Fruit fly (Drosophila melanogaster): ENCODE data around the gene mthl1.
A peak's percentile ranks its signal among the peaks of the same experiment; 100 is the strongest.

Gene mthl1

DNA sequence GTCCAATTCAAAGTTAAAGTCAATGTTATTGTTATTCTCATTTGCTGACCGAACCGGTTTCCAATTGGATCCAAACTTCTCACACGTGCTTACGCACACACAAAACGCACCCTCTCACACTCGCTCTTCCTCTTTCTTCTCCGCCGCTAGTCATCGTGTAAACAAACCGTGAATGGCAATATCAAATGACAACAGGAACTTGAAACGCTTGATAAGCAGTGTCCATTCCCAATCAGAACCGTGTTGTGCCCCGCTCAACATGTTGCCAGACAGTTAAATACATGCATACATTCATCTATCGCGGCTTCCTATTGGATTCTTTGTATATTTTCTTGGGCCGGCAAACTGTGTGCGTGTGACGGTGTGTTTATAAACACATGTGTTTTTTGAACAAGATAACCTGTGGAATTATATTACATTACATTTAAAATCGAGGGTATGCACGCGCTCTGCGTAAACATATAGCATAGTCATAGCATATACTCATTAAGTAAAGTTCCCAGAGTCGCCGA, 15.0 kb downstream of the mthl1 start:
- TF ChIP-seq CG11617 (GFP tag; optimal IDR thresholded peaks at IDR 0.05) (no peak), Clk (GFP tag; optimal IDR thresholded peaks at IDR 0.05) (no peak), CG7045 (GFP tag; optimal IDR thresholded peaks at IDR 0.05) (no peak), Mnt (GFP tag; optimal IDR thresholded peaks at IDR 0.05) (peak; percentile 96), ovo (GFP tag; optimal IDR thresholded peaks at IDR 0.05) (peak; percentile 73), cnc (optimal IDR thresholded peaks at IDR 0.05) (peak; percentile 43 to 44), Crg-1 (GFP tag; optimal IDR thresholded peaks at IDR 0.05) (no peak), pad (GFP tag; optimal IDR thresholded peaks at IDR 0.05) (peak; percentile 5), Hr96 (GFP tag; optimal IDR thresholded peaks at IDR 0.05) (no peak), CG33017 (tag; optimal IDR thresholded peaks at IDR 0.05) (no peak), cic (GFP tag; optimal IDR thresholded peaks at IDR 0.05) (peak; percentile 98), CG7101 (tag; optimal IDR thresholded peaks at IDR 0.05) (peak; percentile 4), CG12768 (GFP tag; optimal IDR thresholded peaks at IDR 0.05) (no peak), bab1 (GFP tag; optimal IDR thresholded peaks at IDR 0.05) (peak; percentile 9), kay (GFP tag; ENCODE audit: borderline replicate concordance) (no peak), toe (GFP tag; optimal IDR thresholded peaks at IDR 0.05) (no peak), CG5204 (GFP tag; optimal IDR thresholded peaks at IDR 0.05) (no peak), CG1620 (GFP tag; optimal IDR thresholded peaks at IDR 0.05) (no peak), CG14711 (tag; optimal IDR thresholded peaks at IDR 0.05) (no peak), tj (GFP tag; optimal IDR thresholded peaks at IDR 0.05) (peak; percentile 82)

DNA sequence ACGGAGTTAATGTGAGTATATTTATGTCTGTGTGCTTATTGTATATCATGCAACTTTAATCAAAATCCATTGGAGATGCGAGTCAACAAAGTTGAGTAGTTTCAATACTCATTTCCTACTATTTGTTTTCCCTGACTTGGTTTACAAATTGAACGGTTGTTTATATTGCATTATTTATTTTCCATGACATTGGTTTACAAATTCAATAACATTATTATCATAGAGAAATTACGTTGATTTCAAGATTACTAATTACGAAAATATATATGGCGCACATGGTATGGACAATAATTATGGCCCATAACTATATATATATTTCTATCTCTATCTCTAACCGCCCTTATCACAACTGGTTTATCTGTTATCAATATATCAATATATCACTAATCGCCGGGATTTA, 19.9 kb downstream of the mthl1 start:
- TF ChIP-seq bab1 (GFP tag; optimal IDR thresholded peaks at IDR 0.05), result no peak
- no peak for TF ChIP-seq cic (GFP tag; optimal IDR thresholded peaks at IDR 0.05)
- TF ChIP-seq Hr96 (GFP tag; optimal IDR thresholded peaks at IDR 0.05), result no peak
- TF ChIP-seq tj (GFP tag; optimal IDR thresholded peaks at IDR 0.05), result no peak
- no peak for TF ChIP-seq pad (GFP tag; optimal IDR thresholded peaks at IDR 0.05)
- TF ChIP-seq CG7045 (GFP tag; optimal IDR thresholded peaks at IDR 0.05), result no peak
- no peak for TF ChIP-seq cnc (optimal IDR thresholded peaks at IDR 0.05)
- no peak for TF ChIP-seq Clk (GFP tag; optimal IDR thresholded peaks at IDR 0.05)
- no peak for TF ChIP-seq CG12768 (GFP tag; optimal IDR thresholded peaks at IDR 0.05)

DNA sequence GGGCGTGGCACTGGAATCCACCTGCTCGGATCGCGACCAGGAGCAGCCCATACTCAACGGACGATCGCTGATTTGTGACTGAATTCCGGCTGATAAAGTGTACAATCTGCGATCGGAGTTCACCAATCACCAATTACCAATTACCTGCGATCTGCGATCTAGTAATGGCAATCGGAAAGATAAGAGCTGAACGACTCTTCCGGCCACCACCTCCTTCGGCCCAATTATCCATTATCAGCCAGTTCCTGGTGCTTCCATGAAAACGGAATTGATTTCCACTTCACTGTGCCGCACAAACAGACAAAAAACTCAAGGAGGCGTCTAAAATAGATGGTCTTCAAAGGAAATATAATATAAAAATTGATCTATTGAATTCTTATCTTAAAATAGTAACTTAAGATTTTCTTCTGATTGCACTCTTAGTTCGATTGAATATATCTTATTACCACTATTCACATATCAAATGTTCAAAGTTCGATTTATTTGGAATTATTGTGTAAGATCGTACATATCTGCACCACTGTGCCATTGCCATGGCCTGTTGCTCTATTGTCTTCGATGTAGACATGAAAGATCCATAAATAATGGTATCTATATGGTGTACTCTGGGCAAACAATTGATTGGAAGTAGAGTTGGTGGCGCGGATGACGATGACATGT, 23.8 kb downstream of the mthl1 start, which contains the start of gene CG15865:
TSS of gene CG15865 (minus strand) at position 51 of the 660 bp plus-strand sequence.
- TF ChIP-seq kay (GFP tag; ENCODE audit: borderline replicate concordance) (no peak), Hr96 (GFP tag; optimal IDR thresholded peaks at IDR 0.05) (peak; percentile 3), Clk (GFP tag; optimal IDR thresholded peaks at IDR 0.05) (no peak), tj (GFP tag; optimal IDR thresholded peaks at IDR 0.05) (no peak), CG1620 (GFP tag; optimal IDR thresholded peaks at IDR 0.05) (no peak), bab1 (GFP tag; optimal IDR thresholded peaks at IDR 0.05) (no peak)

DNA sequence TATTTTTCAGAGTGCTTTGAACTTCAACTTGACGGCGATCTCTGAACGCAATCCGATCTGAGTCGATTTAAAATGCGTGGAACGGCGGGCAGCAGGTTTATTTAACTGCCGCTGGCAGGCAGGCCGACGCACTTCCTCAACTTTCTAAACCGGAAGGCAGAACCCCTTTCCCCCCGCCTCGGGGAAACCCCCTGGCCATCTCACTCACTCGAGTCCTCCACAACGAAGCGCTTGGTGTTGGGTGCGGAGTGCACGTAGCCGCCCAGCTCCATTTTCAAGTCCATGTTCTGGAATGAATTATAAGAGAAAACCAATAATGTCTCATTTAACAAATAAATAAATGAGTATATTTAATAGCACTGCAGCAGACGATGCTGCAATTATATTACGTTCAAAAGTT, 29.1 kb downstream of the mthl1 start:
- TF ChIP-seq kay (GFP tag; ENCODE audit: borderline replicate concordance) (no peak), Clk (GFP tag; optimal IDR thresholded peaks at IDR 0.05) (no peak), toe (GFP tag; optimal IDR thresholded peaks at IDR 0.05) (no peak)

DNA sequence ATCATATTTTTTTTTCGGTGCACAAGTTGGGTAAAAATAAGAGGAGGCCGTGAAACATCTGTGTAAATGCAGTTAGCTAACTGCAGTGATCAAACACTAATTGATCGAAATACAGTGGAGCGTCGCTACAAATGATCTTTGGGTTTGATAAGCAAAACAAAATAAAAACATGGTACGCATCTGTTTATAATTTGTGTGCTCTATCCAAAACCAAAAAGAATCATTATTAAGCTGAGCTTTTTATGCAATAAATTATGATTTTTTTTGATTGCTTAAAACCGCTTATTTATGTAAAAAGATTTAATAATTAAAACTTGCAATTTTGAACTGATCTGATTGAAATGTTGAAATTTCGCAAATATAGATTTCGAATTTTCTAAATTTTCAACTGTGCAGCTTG, 29.5 kb downstream of the mthl1 start:
- TF ChIP-seq CG7045 (GFP tag; optimal IDR thresholded peaks at IDR 0.05) (no peak), kay (GFP tag; ENCODE audit: borderline replicate concordance) (peak; percentile 28), CG7101 (tag; optimal IDR thresholded peaks at IDR 0.05) (no peak)

DNA sequence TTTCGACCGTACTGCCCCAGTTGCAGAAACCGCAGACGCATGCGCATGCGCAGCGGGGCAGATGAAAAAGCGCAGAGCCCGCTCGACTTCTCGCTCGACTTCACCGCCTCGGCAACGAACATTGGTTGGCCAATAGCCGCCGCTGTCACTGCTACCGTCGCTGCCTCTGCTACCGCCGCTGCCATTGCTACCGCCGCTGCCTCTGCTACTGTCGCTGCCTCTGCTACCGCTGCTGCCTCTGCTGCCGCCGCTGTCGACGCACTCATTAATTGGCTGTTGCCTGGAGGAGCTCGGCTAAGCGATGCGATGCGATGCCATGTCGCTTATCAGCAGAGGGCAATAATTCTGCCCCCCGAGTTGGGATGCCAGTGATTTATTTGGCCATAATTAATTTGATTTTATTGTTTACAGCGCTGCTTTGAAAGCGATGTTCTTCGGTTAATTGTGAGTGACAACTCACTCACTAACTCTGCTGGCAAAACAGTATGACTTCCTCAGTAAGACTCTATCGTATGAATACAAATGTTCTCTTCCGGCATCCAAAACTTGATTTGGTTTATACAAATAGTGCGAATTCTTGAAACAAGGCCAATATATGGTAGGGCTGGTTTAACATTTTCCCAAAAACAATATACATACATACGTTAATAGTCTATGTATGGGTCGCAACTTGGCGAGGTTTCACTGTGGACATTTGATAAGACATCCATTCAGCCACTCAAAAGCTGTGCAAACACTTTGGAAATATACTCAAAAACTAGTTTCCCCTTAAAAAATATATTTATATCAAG, 30.1 kb downstream of the mthl1 start:
- TF ChIP-seq pad (GFP tag; optimal IDR thresholded peaks at IDR 0.05), result peak; percentile 9
- TF ChIP-seq CG14711 (tag; optimal IDR thresholded peaks at IDR 0.05), result peak; percentile 39
- TF ChIP-seq cic (GFP tag; optimal IDR thresholded peaks at IDR 0.05), result no peak
- no peak for TF ChIP-seq CG11617 (GFP tag; optimal IDR thresholded peaks at IDR 0.05)
- no peak for TF ChIP-seq toe (GFP tag; optimal IDR thresholded peaks at IDR 0.05)

DNA sequence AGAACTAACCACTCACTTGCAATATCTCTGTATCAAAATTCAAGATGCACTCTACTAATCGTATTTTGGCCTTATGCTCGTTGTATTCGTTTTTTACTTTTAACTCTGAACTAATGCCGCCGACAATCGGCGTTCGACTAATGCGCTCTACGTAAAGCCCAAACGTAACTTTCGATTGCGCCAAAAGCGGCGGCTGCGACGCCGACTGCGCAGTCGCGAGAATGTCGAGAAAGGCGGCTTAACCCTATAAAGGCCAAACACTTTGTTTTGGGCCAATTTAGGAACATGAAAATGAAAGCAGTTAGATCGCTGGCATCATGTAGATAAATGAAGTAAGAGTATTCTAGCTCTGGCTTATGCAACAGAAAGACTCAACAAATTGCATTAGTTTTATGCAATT, 32.1 kb downstream of the mthl1 start:
- TF ChIP-seq CG5204 (GFP tag; optimal IDR thresholded peaks at IDR 0.05) (no peak), CG33017 (tag; optimal IDR thresholded peaks at IDR 0.05) (no peak), Clk (GFP tag; optimal IDR thresholded peaks at IDR 0.05) (no peak), tj (GFP tag; optimal IDR thresholded peaks at IDR 0.05) (no peak), CG14711 (tag; optimal IDR thresholded peaks at IDR 0.05) (no peak), Mnt (GFP tag; optimal IDR thresholded peaks at IDR 0.05) (no peak), toe (GFP tag; optimal IDR thresholded peaks at IDR 0.05) (no peak), bab1 (GFP tag; optimal IDR thresholded peaks at IDR 0.05) (no peak)
